Fruit fly (Drosophila melanogaster): ENCODE measurements around the gene CG5194.
A peak's percentile ranks its signal among the peaks of the same experiment; 100 is the strongest.

The CG5194 gene

dm6 chr3L:8986582-8986981, 23.1 kb downstream of the CG5194 start, which contains the start of gene CG5068 (continued):
- peak; percentile 37 for TF ChIP-seq phol (tag; optimal IDR thresholded peaks at IDR 0.05)
- TF ChIP-seq ci (GFP tag; IDR thresholded peaks at IDR 0.05), result 0 out of 3 replicates have a peak, but pooled peaks have one; percentile 18
- TF ChIP-seq CG11504 (tag; optimal IDR thresholded peaks at IDR 0.05), result peak; percentile 75
- TF ChIP-seq gem (tag; optimal IDR thresholded peaks at IDR 0.05), result no peak
- peak; percentile 33; the same call in 1 of the 2 replicates for TF ChIP-seq Dref (GFP tag; IDR thresholded peaks at IDR 0.05)
- no peak for TF ChIP-seq CG1233 (GFP tag; optimal IDR thresholded peaks at IDR 0.05)
- TF ChIP-seq Bdp1 (GFP tag; optimal IDR thresholded peaks at IDR 0.05), result peak; percentile 0
- TF ChIP-seq Opbp (GFP tag; IDR thresholded peaks at IDR 0.05; ENCODE audit: partially characterized antibody), result peak; percentile 37; the same call in 1 of the 3 replicates
- no peak for TF ChIP-seq stc (GFP tag; IDR thresholded peaks at IDR 0.05)
- TF ChIP-seq crc (GFP tag; optimal IDR thresholded peaks at IDR 0.05), result no peak
- TF ChIP-seq BEAF-32 (GFP tag; optimal IDR thresholded peaks at IDR 0.05), result peak; percentile 34
- peak; percentile 33 for TF ChIP-seq Sin3A (optimal IDR thresholded peaks at IDR 0.05)
- no peak for TF ChIP-seq bab2 (GFP tag; optimal IDR thresholded peaks at IDR 0.05)
- TF ChIP-seq pzg (GFP tag; optimal IDR thresholded peaks at IDR 0.05), result peak; percentile 87
- peak; percentile 21; the same call in 1 of the 4 replicates for TF ChIP-seq chinmo (GFP tag; IDR thresholded peaks at IDR 0.05; ENCODE audit: partially characterized antibody)
- peak; percentile 86 for TF ChIP-seq CG4617 (GFP tag; optimal IDR thresholded peaks at IDR 0.05; ENCODE audit: borderline replicate concordance)
- peak; percentile 14 for TF ChIP-seq HmgZ (tag; optimal IDR thresholded peaks at IDR 0.05)
- TF ChIP-seq Ets97D (GFP tag; optimal IDR thresholded peaks at IDR 0.05), result peak; percentile 69
- peak; percentile 77 for TF ChIP-seq CG9797 (GFP tag; optimal IDR thresholded peaks at IDR 0.05)
- peak; percentile 85 for TF ChIP-seq MESR4 (GFP tag; optimal IDR thresholded peaks at IDR 0.05)

- TF ChIP-seq CG7556 (GFP tag; optimal IDR thresholded peaks at IDR 0.05) (peak; percentile 28), amos (GFP tag; IDR thresholded peaks at IDR 0.05; ENCODE audit: partially characterized antibody) (no peak), slp2 (GFP tag; optimal IDR thresholded peaks at IDR 0.05) (no peak), prd (optimal IDR thresholded peaks at IDR 0.05) (no peak), prd (GFP tag; IDR thresholded peaks at IDR 0.05) (peak; percentile 68), Atf-2 (GFP tag; optimal IDR thresholded peaks at IDR 0.05) (no peak), CG2889 (GFP tag; IDR thresholded peaks at IDR 0.05) (peak; percentile 70; the same call in 1 of the 3 replicates), HmgZ (tag; optimal IDR thresholded peaks at IDR 0.05) (peak; percentile 77), sisA (GFP tag; IDR thresholded peaks at IDR 0.05) (peak; percentile 32; the same call in 1 of the 2 replicates), CG30020 (tag; optimal IDR thresholded peaks at IDR 0.05) (no peak), Hmx (GFP tag; optimal IDR thresholded peaks at IDR 0.05) (no peak), Opbp (GFP tag; IDR thresholded peaks at IDR 0.05; ENCODE audit: partially characterized antibody) (no peak), HLH54F (GFP tag; optimal IDR thresholded peaks at IDR 0.05) (peak; percentile 56), Bgb (GFP tag; IDR thresholded peaks at IDR 0.05; ENCODE audit: partially characterized antibody) (no peak; the same call in 1 of the 2 replicates), CG15696 (tag; optimal IDR thresholded peaks at IDR 0.05) (no peak), chn (GFP tag; optimal IDR thresholded peaks at IDR 0.05) (peak; percentile 12), Oaz (GFP tag; IDR thresholded peaks at IDR 0.05) (peak; percentile 48), cato (GFP tag; optimal IDR thresholded peaks at IDR 0.05; ENCODE audit: borderline replicate concordance) (no peak), D (optimal IDR thresholded peaks at IDR 0.05) (no peak), D (GFP tag; optimal IDR thresholded peaks at IDR 0.05) (peak; percentile 1), CG13287 (GFP tag; IDR thresholded peaks at IDR 0.05; ENCODE audit: partially characterized antibody) (no peak), cas (GFP tag; IDR thresholded peaks at IDR 0.05) (peak; percentile 31; the same call in 1 of the 2 replicates), CG12299 (tag; optimal IDR thresholded peaks at IDR 0.05) (peak; percentile 48), danr (GFP tag; IDR thresholded peaks at IDR 0.05) (peak; percentile 28; the same call in 1 of the 2 replicates), Bteb2 (GFP tag; optimal IDR thresholded peaks at IDR 0.05) (peak; percentile 17), CG14710 (tag; optimal IDR thresholded peaks at IDR 0.05) (peak; percentile 1), CG17829 (tag; optimal IDR thresholded peaks at IDR 0.05) (no peak), ci (GFP tag; IDR thresholded peaks at IDR 0.05) (no peak; the same call in 2 of the 3 replicates), HLHmδ (GFP tag; optimal IDR thresholded peaks at IDR 0.05) (no peak), CG6272 (GFP tag; IDR thresholded peaks at IDR 0.05) (0 out of 2 replicates have a peak, but pooled peaks have one; percentile 21), CG31365 (tag; optimal IDR thresholded peaks at IDR 0.05) (peak; percentile 26), da (GFP tag; optimal IDR thresholded peaks at IDR 0.05) (peak; percentile 13), fu2 (GFP tag; optimal IDR thresholded peaks at IDR 0.05) (peak; percentile 41)
These were observed 23.8 kb downstream of the CG5194 start, which contains the start of gene Galk for dm6 chr3L:8985848-8986320. TSS of gene Galk (minus strand) at chr3L:8986091.

Measured in whole organism, embryonic.